Fruit fly (Drosophila melanogaster) whole organism, embryonic: ENCODE data around the gene CG7058.

Source experiments
- Blimp-1 ChIP-seq: fragments of 200-800 bp; sonication (Bioruptor generic); optimal IDR thresholded peaks from 3 replicates; lab custom pipeline; 2018; ENCODE audit warnings: missing biosample characterization, missing genetic modification characterization, mild to moderate bottlenecking, moderate library complexity, missing genetic modification reagents
- CG10147 ChIP-seq: fragments of 200-800 bp; sonication (Bioruptor generic); optimal IDR thresholded peaks from 2 replicates; lab custom pipeline; 2019; ENCODE audit warnings: missing biosample characterization, mild to moderate bottlenecking, missing genetic modification characterization, moderate library complexity
- CG10209 ChIP-seq: fragments of 200-800 bp; sonication (Bioruptor generic); optimal IDR thresholded peaks from 3 replicates; lab custom pipeline; 2017; ENCODE audit warnings: missing biosample characterization, mild to moderate bottlenecking, missing genetic modification characterization, missing genetic modification reagents
- CG10321 ChIP-seq: fragments of 200-800 bp; sonication (Bioruptor generic); IDR thresholded peaks from 2 replicates; pipeline ENCODE4 v1.3.6; 2022; ENCODE audit warnings: missing biosample characterization, missing genetic modification characterization
- CG10565 ChIP-seq: fragments of 200-800 bp; sonication (Bioruptor generic); optimal IDR thresholded peaks from 3 replicates; lab custom pipeline; 2016; ENCODE audit warnings: missing biosample characterization, mild to moderate bottlenecking, missing genetic modification characterization
- CG11723 ChIP-seq: fragments of 200-800 bp; sonication (Bioruptor generic); optimal IDR thresholded peaks from 2 replicates; lab custom pipeline; 2017; ENCODE audit warnings: missing biosample characterization, mild to moderate bottlenecking, missing genetic modification characterization
- CG14050 ChIP-seq: fragments of 200-800 bp; sonication (Bioruptor generic); IDR thresholded peaks from 3 replicates; pipeline ENCODE4 v1.3.6; 2022; ENCODE audit warnings: missing biosample characterization, missing genetic modification characterization
- CG15269 ChIP-seq: fragments of 200-800 bp; sonication (Bioruptor generic); optimal IDR thresholded peaks from 2 replicates; lab custom pipeline; 2018; ENCODE audit warnings: missing biosample characterization, mild to moderate bottlenecking, missing genetic modification characterization, moderate library complexity
- CG17829 ChIP-seq: fragments of 200-800 bp; optimal IDR thresholded peaks from 2 replicates; lab custom pipeline; 2019; ENCODE audit warnings: missing biosample characterization, mild to moderate bottlenecking, missing genetic modification characterization, moderate library complexity
- CG2116 ChIP-seq: fragments of 200-800 bp; sonication (Bioruptor generic); optimal IDR thresholded peaks from 3 replicates; lab custom pipeline; 2018; ENCODE audit warnings: missing biosample characterization, mild to moderate bottlenecking, missing genetic modification characterization
- CG4404 ChIP-seq: fragments of 200-800 bp; sonication (Bioruptor generic); IDR thresholded peaks from 2 replicates; pipeline ENCODE4 v1.3.6; 2022; ENCODE audit warnings: missing biosample characterization, missing genetic modification characterization
- CG6254 ChIP-seq: fragments of 200-800 bp; sonication (Bioruptor generic); optimal IDR thresholded peaks from 3 replicates; lab custom pipeline; 2017; ENCODE audit warnings: mild to moderate bottlenecking, missing biosample characterization, missing genetic modification reagents, missing genetic modification characterization
- CG6689 ChIP-seq: fragments of 200-800 bp; sonication (Bioruptor generic); IDR thresholded peaks from 2 replicates; pipeline ENCODE4 v1.3.6; 2022; ENCODE audit warnings: missing biosample characterization, missing genetic modification characterization
- CG6813 ChIP-seq: fragments of 200-800 bp; sonication (Bioruptor generic); optimal IDR thresholded peaks from 2 replicates; lab custom pipeline; 2017; ENCODE audit warnings: missing biosample characterization, missing genetic modification characterization, mild to moderate bottlenecking, moderate library complexity, missing genetic modification reagents
- CG6854 ChIP-seq: fragments of 200-800 bp; sonication (Bioruptor generic); optimal IDR thresholded peaks from 3 replicates; lab custom pipeline; 2017; ENCODE audit warnings: missing biosample characterization, mild to moderate bottlenecking, missing genetic modification characterization
- CG7556 ChIP-seq: fragments of 200-800 bp; sonication (Bioruptor generic); optimal IDR thresholded peaks from 2 replicates; lab custom pipeline; 2017; ENCODE audit warnings: missing biosample characterization, mild to moderate bottlenecking, missing genetic modification characterization
- CG7987 ChIP-seq: fragments of 200-800 bp; sonication (Bioruptor generic); optimal IDR thresholded peaks from 2 replicates; lab custom pipeline; 2018; ENCODE audit warnings: missing biosample characterization, mild to moderate bottlenecking, missing genetic modification characterization, moderate library complexity
- CG8765 ChIP-seq: fragments of 200-800 bp; sonication (Bioruptor generic); IDR thresholded peaks from 2 replicates; pipeline ENCODE4 v1.3.6; 2022; ENCODE audit warnings: missing biosample characterization, missing genetic modification characterization
- CG9727 ChIP-seq: fragments of 200-800 bp; sonication (Bioruptor generic); optimal IDR thresholded peaks from 3 replicates; lab custom pipeline; 2017; ENCODE audit warnings: missing biosample characterization, mild to moderate bottlenecking, missing genetic modification characterization
- CG9817 ChIP-seq: fragments of 200-800 bp; sonication (Bioruptor generic); optimal IDR thresholded peaks from 2 replicates; lab custom pipeline; 2018; ENCODE audit warnings: missing biosample characterization, mild to moderate bottlenecking, missing genetic modification characterization, moderate library complexity
- Dfd ChIP-seq, 2 experiments: fragments of >200 bp; optimal IDR thresholded peaks; 2 replicates each; lab custom pipeline; 2017; ENCODE audit warnings: missing biosample characterization in 2 of 2, missing genetic modification characterization in 2 of 2
- Elba2 ChIP-seq: fragments of 200-800 bp; sonication (Bioruptor generic); optimal IDR thresholded peaks from 3 replicates; lab custom pipeline; 2016; ENCODE audit warnings: missing biosample characterization, missing genetic modification characterization
- H15 ChIP-seq: fragments of 200-800 bp; sonication (Bioruptor generic); IDR thresholded peaks from 3 replicates; pipeline ENCODE4 v1.3.6; 2022; ENCODE audit warnings: missing biosample characterization, missing genetic modification characterization
- H2.0 ChIP-seq: fragments of 200-800 bp; sonication (Bioruptor generic); IDR thresholded peaks from 2 replicates; pipeline ENCODE4 v1.3.6; 2022; ENCODE audit warnings: missing biosample characterization, missing genetic modification characterization
- HHEX ChIP-seq: fragments of 200-800 bp; sonication (Bioruptor generic); optimal IDR thresholded peaks from 3 replicates; lab custom pipeline; 2017; ENCODE audit warnings: missing biosample characterization, mild to moderate bottlenecking, missing genetic modification characterization, missing genetic modification reagents
- Hr39 ChIP-seq: fragments of >200 bp; optimal IDR thresholded peaks from 2 replicates; lab custom pipeline; 2017
- Jarid2 ChIP-seq: fragments of 200-800 bp; sonication (Bioruptor generic); optimal IDR thresholded peaks from 3 replicates; lab custom pipeline; 2017; ENCODE audit warnings: mild to moderate bottlenecking, missing biosample characterization, missing genetic modification reagents, missing genetic modification characterization
- Mrtf ChIP-seq: fragments of 200-800 bp; sonication (Bioruptor generic); IDR thresholded peaks from 3 replicates; pipeline ENCODE4 v1.3.6; 2022; ENCODE audit warnings: missing biosample characterization, missing genetic modification characterization
- Ravus ChIP-seq: fragments of 200-800 bp; sonication (Bioruptor generic); IDR thresholded peaks from 2 replicates; pipeline ENCODE4 v1.3.6; 2022; ENCODE audit warnings: missing biosample characterization, missing genetic modification characterization
- Rfx ChIP-seq: fragments of 200-800 bp; sonication (Bioruptor generic); IDR thresholded peaks from 2 replicates; pipeline ENCODE4 v1.3.6; 2022; ENCODE audit warnings: missing biosample characterization, missing genetic modification characterization
- Sin3A ChIP-seq: fragments of >200 bp; optimal IDR thresholded peaks from 2 replicates; lab custom pipeline; 2018
- Sox100B ChIP-seq: fragments of 200-800 bp; sonication (Bioruptor generic); optimal IDR thresholded peaks from 3 replicates; lab custom pipeline; 2018; ENCODE audit warnings: missing biosample characterization, mild to moderate bottlenecking, missing genetic modification characterization
- YL-1 ChIP-seq: fragments of 200-800 bp; sonication (Bioruptor generic); optimal IDR thresholded peaks from 3 replicates; lab custom pipeline; 2017; ENCODE audit warnings: missing biosample characterization, mild to moderate bottlenecking, missing genetic modification characterization
- ap ChIP-seq: fragments of 200-800 bp; sonication (Bioruptor generic); IDR thresholded peaks from 2 replicates; pipeline ENCODE4 v1.3.6; 2022; ENCODE audit warnings: missing biosample characterization, missing genetic modification characterization
- bsh ChIP-seq, 2 experiments: fragments of 200-800 bp; sonication (Bioruptor generic); optimal IDR thresholded peaks; 2 replicates each; lab custom pipeline; 2017 to 2018; ENCODE audit warnings: mild to moderate bottlenecking in 2 of 2, missing biosample characterization in 2 of 2, missing genetic modification characterization in 2 of 2, moderate library complexity in 1 of 2
- chinmo ChIP-seq: fragments of 200-800 bp; sonication (Bioruptor generic); IDR thresholded peaks from 4 replicates; pipeline ENCODE4 v1.3.6; 2022; ENCODE audit warnings: missing biosample characterization, missing genetic modification characterization; ENCODE audit not compliant: partially characterized antibody
- crp ChIP-seq, 2 experiments: fragments of 200-800 bp; sonication (Bioruptor generic); optimal IDR thresholded peaks; 2 replicates in 1 of 2; 3 replicates in 1 of 2; lab custom pipeline; 2017; ENCODE audit warnings: missing biosample characterization in 2 of 2, missing genetic modification characterization in 2 of 2, mild to moderate bottlenecking in 1 of 2, moderate library complexity in 1 of 2
- fru ChIP-seq: fragments of >200 bp; optimal IDR thresholded peaks from 2 replicates; lab custom pipeline; 2017
- hb ChIP-seq: fragments of 200-800 bp; sonication (Bioruptor generic); IDR thresholded peaks from 3 replicates; pipeline ENCODE4 v1.3.6; 2022; ENCODE audit warnings: missing biosample characterization, missing genetic modification characterization; ENCODE audit not compliant: partially characterized antibody
- lola ChIP-seq, 3 experiments: fragments of >200 bp in 2 of 3; fragments of 200-800 bp in 1 of 3; sonication (Bioruptor generic) in 1 of 3; optimal IDR thresholded peaks; 2 replicates each; lab custom pipeline; 2017 to 2019; ENCODE audit warnings: missing biosample characterization in 3 of 3, missing genetic modification characterization in 3 of 3, mild to moderate bottlenecking in 1 of 3, moderate library complexity in 1 of 3
- mam ChIP-seq: fragments of 200-800 bp; sonication (Bioruptor generic); optimal IDR thresholded peaks from 3 replicates; lab custom pipeline; 2016; ENCODE audit warnings: missing biosample characterization, missing genetic modification characterization
- odd ChIP-seq: fragments of 200-800 bp; sonication (Bioruptor generic); optimal IDR thresholded peaks from 2 replicates; lab custom pipeline; 2017; ENCODE audit warnings: missing biosample characterization, mild to moderate bottlenecking, missing genetic modification characterization
- pho ChIP-seq: fragments of 200-800 bp; sonication (Bioruptor generic); optimal IDR thresholded peaks from 2 replicates; lab custom pipeline; 2016; ENCODE audit warnings: missing biosample characterization, missing genetic modification characterization
- salm ChIP-seq: fragments of 200-800 bp; sonication (Bioruptor generic); optimal IDR thresholded peaks from 2 replicates; lab custom pipeline; 2018; ENCODE audit warnings: missing biosample characterization, mild to moderate bottlenecking, missing genetic modification characterization
- slbo ChIP-seq: fragments of 200-800 bp; sonication (Bioruptor generic); IDR thresholded peaks from 2 replicates; pipeline ENCODE4 v1.3.6; 2022; ENCODE audit warnings: missing biosample characterization, missing genetic modification characterization
- vvl ChIP-seq: fragments of 200-800 bp; sonication (Bioruptor generic); IDR thresholded peaks from 2 replicates; pipeline ENCODE4 v1.3.6; 2022; ENCODE audit warnings: missing biosample characterization, missing genetic modification characterization
- z ChIP-seq: fragments of 200-800 bp; sonication (Bioruptor generic); IDR thresholded peaks from 3 replicates; pipeline ENCODE4 v1.3.6; 2022; ENCODE audit warnings: missing biosample characterization, missing genetic modification characterization

CG7058 gene

DNA sequence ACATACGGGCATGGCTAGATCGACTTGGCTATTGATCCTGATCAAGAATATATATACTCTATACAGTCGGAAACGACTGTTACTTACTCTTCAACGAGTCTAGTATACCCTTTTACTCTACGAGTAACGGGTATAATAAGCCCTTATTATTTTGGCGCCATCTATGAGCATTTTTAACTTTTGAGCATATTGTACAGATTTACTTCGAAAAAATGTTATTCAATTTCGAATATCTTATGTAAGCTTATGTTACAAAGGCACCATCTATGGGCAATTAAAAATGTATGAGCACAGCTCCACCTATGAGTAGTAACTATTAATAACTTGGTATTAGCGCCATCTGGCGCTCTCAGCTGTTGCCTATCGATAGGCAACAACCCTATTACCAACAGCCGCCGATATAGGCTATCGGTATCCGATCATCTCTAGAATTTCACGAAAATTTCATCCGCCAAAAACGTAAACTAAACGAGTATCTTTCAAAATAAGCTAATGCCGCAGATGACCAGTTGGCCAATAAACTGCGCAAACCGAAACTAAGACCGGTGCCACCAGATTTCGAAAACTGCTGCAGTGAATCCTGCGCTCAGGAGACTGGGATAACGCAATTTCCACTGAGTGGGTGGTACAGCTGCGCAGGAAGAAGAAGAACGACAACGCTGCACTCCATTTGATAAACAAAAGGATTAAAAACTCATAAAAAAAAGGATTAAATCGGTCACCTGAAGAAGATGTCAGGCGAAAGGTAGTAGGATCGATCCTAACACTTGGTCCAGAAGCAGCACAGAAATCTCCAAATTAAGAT is 36.9 kb downstream of the CG7058 start, which contains the start of gene htk (continued):
- no peak for TF ChIP-seq Dfd (GFP tag; optimal IDR thresholded peaks at IDR 0.05; lab: Kevin White, UChicago)
- no peak for TF ChIP-seq salm (tag; lab: Kevin White, UChicago)
- peak; percentile 53 for TF ChIP-seq HHEX (GFP tag; lab: Kevin White, UChicago)
- TF ChIP-seq CG2116: peak; percentile 84
- TF ChIP-seq CG6854 (GFP tag; lab: Kevin White, UChicago): no peak
- peak; percentile 21 for TF ChIP-seq CG7556
- TF ChIP-seq hb (GFP tag; lab: Robert Waterston, UW): peak; percentile 78
- TF ChIP-seq CG4404 (GFP tag; lab: Robert Waterston, UW): no peak
- peak; percentile 88 for TF ChIP-seq vvl (GFP tag; lab: Robert Waterston, UW)
- TF ChIP-seq bsh (GFP tag; optimal IDR thresholded peaks at IDR 0.05; lab: Kevin White, UChicago): peak in 1 of 2 experiments; percentile 41
- TF ChIP-seq Jarid2: no peak
- 0 out of 3 replicates have a peak, but pooled peaks have one; percentile 55 for TF ChIP-seq H15 (GFP tag; lab: Robert Waterston, UW)
- TF ChIP-seq Mrtf: peak; percentile 69; the same call in 1 of the 3 replicates
- peak; percentile 72 for TF ChIP-seq CG7987 (GFP tag; lab: Kevin White, UChicago)
- peak; percentile 18 for TF ChIP-seq Elba2 (GFP tag; lab: Kevin White, UChicago)
- peak; percentile 81 for TF ChIP-seq slbo (GFP tag; lab: Robert Waterston, UW)
- TF ChIP-seq fru (lab: Kevin White, UChicago): no peak

DNA sequence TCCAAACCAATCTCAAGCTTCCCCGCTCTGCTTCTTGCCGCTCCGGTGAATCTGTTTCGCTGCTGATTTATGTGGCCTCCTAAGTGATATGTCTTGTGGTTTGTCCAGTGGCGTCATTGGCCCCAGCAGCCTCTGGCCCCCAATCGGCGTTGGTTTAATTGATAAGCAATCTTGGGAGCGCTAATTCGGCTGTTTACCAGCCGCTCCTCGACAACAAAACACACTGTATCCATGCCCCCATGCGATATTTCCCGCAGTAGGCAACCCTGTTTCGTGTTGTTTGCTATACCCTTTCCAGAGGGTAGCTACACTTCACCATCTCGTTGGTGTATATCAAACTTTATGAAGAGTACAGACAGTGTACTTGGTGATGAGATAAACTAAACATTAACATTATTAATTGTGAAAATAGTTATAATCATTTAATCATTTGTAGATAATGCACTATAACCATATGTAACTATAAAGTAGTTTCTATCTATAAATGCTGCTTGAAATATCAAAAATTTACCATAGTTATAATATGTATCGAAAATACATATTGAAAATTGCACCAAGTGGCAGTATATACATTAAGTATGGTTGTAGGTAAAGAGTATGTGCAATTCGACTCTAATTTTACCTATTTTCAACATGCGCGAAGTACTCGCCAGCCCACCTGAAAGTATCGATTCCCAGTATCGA is 42.0 kb downstream of the CG7058 start, which contains the start of gene shop:
Gene shop, minus strand, starts transcription at position 229 of the 684 bp plus-strand sequence.
- TF ChIP-seq pho (GFP tag; lab: Kevin White, UChicago): peak; percentile 84
- TF ChIP-seq Sin3A: no peak
- peak; percentile 74 for TF ChIP-seq CG6689 (GFP tag; lab: Robert Waterston, UW)
- TF ChIP-seq CG10209 (GFP tag; lab: Kevin White, UChicago): peak; percentile 83
- TF ChIP-seq CG10147 (GFP tag; lab: Kevin White, UChicago): peak; percentile 90
- no peak for TF ChIP-seq z (GFP tag; lab: Robert Waterston, UW)
- TF ChIP-seq CG17829 (tag; lab: Kevin White, UChicago): peak; percentile 85
- peak; percentile 63 for TF ChIP-seq H2.0 (GFP tag; lab: Robert Waterston, UW)
- peak; percentile 92 for TF ChIP-seq Sox100B (GFP tag; lab: Kevin White, UChicago)
- peak; percentile 20 for TF ChIP-seq CG10565 (GFP tag; lab: Kevin White, UChicago)
- TF ChIP-seq ap (GFP tag; lab: Robert Waterston, UW): peak; percentile 40; the same call in 1 of the 2 replicates
- peak; percentile 80 for TF ChIP-seq CG11723 (GFP tag; lab: Kevin White, UChicago)
- peak; percentile 65 for TF ChIP-seq CG4404 (GFP tag; lab: Robert Waterston, UW)
- TF ChIP-seq CG15269 (tag; lab: Kevin White, UChicago): peak; percentile 89
- peak; percentile 71 for TF ChIP-seq odd (GFP tag; lab: Kevin White, UChicago)
- TF ChIP-seq CG14050 (GFP tag; lab: Robert Waterston, UW): peak; percentile 60; the same call in 2 of the 3 replicates
- no peak for TF ChIP-seq Hr39 (lab: Kevin White, UChicago)
- TF ChIP-seq CG6813 (GFP tag; lab: Kevin White, UChicago): peak; percentile 55
- peak; percentile 87 for TF ChIP-seq CG9727 (GFP tag; lab: Kevin White, UChicago)
- TF ChIP-seq chinmo (GFP tag; lab: Robert Waterston, UW): no peak
- TF ChIP-seq Rfx (GFP tag; lab: Robert Waterston, UW): peak; percentile 82
- TF ChIP-seq CG6254 (GFP tag; lab: Kevin White, UChicago): peak; percentile 54
- peak; percentile 81 for TF ChIP-seq CG9817
- TF ChIP-seq crp (GFP tag; optimal IDR thresholded peaks at IDR 0.05; lab: Kevin White, UChicago): peak in 1 of 2 experiments; percentile 34
- peak in 1 of 3 experiments; percentile 82 for TF ChIP-seq lola (GFP tag; optimal IDR thresholded peaks at IDR 0.05; lab: Kevin White, UChicago)
- TF ChIP-seq mam (GFP tag; lab: Kevin White, UChicago): peak; percentile 82
- TF ChIP-seq Ravus (GFP tag; lab: Robert Waterston, UW): peak; percentile 33; the same call in 1 of the 2 replicates
- peak; percentile 24 for TF ChIP-seq YL-1
- no peak for TF ChIP-seq CG8765 (GFP tag; lab: Robert Waterston, UW)
- TF ChIP-seq CG10321 (GFP tag; lab: Robert Waterston, UW): no peak
- TF ChIP-seq Blimp-1 (GFP tag; lab: Kevin White, UChicago): peak; percentile 76
